Fruit fly (Drosophila melanogaster): ENCODE data around the gene Smox.
A peak's percentile ranks its signal among the peaks of the same experiment; 100 is the strongest.

Smox gene

dm6 chrX:8178165-8178955 lies 36.3 kb upstream of the Smox start, which contains the start of gene sdt (continued):
- no peak for TF ChIP-seq Blimp-1 (GFP tag; optimal IDR thresholded peaks at IDR 0.05)
- no peak for TF ChIP-seq CG8632 (GFP tag; optimal IDR thresholded peaks at IDR 0.05)
- TF ChIP-seq CG6854 (GFP tag; optimal IDR thresholded peaks at IDR 0.05), result no peak
- TF ChIP-seq salr (GFP tag; optimal IDR thresholded peaks at IDR 0.05), result no peak
- no peak for TF ChIP-seq CG4318 (GFP tag; optimal IDR thresholded peaks at IDR 0.05)
- TF ChIP-seq topi (GFP tag; optimal IDR thresholded peaks at IDR 0.05), result no peak
- TF ChIP-seq dsx (GFP tag; optimal IDR thresholded peaks at IDR 0.05; ENCODE audit: poor library complexity, severe bottlenecking), result peak; percentile 10
- TF ChIP-seq eg (GFP tag; IDR thresholded peaks at IDR 0.05), result no peak
- TF ChIP-seq Eip78C (GFP tag), result peak; percentile 75
- no peak for TF ChIP-seq lz (GFP tag; optimal IDR thresholded peaks at IDR 0.05)
- TF ChIP-seq CG11294 (GFP tag; IDR thresholded peaks at IDR 0.05), result no peak
- no peak for TF ChIP-seq CG10631 (GFP tag; optimal IDR thresholded peaks at IDR 0.05)
- TF ChIP-seq CG8119 (GFP tag; IDR thresholded peaks at IDR 0.05), result no peak
- no peak for TF ChIP-seq CG1621 (tag; optimal IDR thresholded peaks at IDR 0.05)
- TF ChIP-seq Ets96B (tag; optimal IDR thresholded peaks at IDR 0.05), result no peak
- TF ChIP-seq net (GFP tag; optimal IDR thresholded peaks at IDR 0.05), result peak; percentile 11
- no peak for TF ChIP-seq CG15336 (GFP tag; IDR thresholded peaks at IDR 0.05)
- TF ChIP-seq Sox15 (GFP tag; optimal IDR thresholded peaks at IDR 0.05), result no peak
- no peak for TF ChIP-seq CG6792 (GFP tag; optimal IDR thresholded peaks at IDR 0.05)

- TF ChIP-seq CG7368 (GFP tag; optimal IDR thresholded peaks at IDR 0.05) (peak; percentile 65), esn (GFP tag; optimal IDR thresholded peaks at IDR 0.05) (no peak), CG32006 (GFP tag; optimal IDR thresholded peaks at IDR 0.05) (no peak), CG8119 (GFP tag; IDR thresholded peaks at IDR 0.05) (no peak)
These were observed 35.7 kb upstream of the Smox start for dm6 chrX:8177742-8178141.

- no peak for TF ChIP-seq CG8319 (GFP tag; optimal IDR thresholded peaks at IDR 0.05)
- no peak for TF ChIP-seq Sox102F (GFP tag; optimal IDR thresholded peaks at IDR 0.05)
- peak; percentile 60 for TF ChIP-seq svp (GFP tag)
These were observed 34.9 kb upstream of the Smox start, which contains the start of gene slpr for dm6 chrX:8177030-8177349. Gene slpr (minus strand): TSS chrX:8177185.

- TF ChIP-seq CG32006 (GFP tag; optimal IDR thresholded peaks at IDR 0.05) (peak; percentile 8), Eip78C (GFP tag) (peak; percentile 56), spab (GFP tag; optimal IDR thresholded peaks at IDR 0.05) (peak; percentile 33), topi (GFP tag; optimal IDR thresholded peaks at IDR 0.05) (no peak), Ets96B (tag; optimal IDR thresholded peaks at IDR 0.05) (no peak), CG6276 (GFP tag; optimal IDR thresholded peaks at IDR 0.05) (peak; percentile 38), CG9139 (GFP tag; optimal IDR thresholded peaks at IDR 0.05) (peak; percentile 38), Eip93F (GFP tag; optimal IDR thresholded peaks at IDR 0.05) (no peak), fd85E (GFP tag; optimal IDR thresholded peaks at IDR 0.05) (no peak), Eip75B (GFP tag; optimal IDR thresholded peaks at IDR 0.05) (no peak), CG15336 (GFP tag; IDR thresholded peaks at IDR 0.05) (0 out of 2 replicates have a peak, but pooled peaks have one; percentile 19), dsx (GFP tag; optimal IDR thresholded peaks at IDR 0.05; ENCODE audit: poor library complexity, severe bottlenecking) (no peak), CG11902 (GFP tag; optimal IDR thresholded peaks at IDR 0.05) (no peak), CG11294 (GFP tag; IDR thresholded peaks at IDR 0.05) (no peak), CG6808 (GFP tag; optimal IDR thresholded peaks at IDR 0.05) (peak; percentile 73), Sox14 (GFP tag; optimal IDR thresholded peaks at IDR 0.05) (peak; percentile 16), CG3032 (tag; optimal IDR thresholded peaks at IDR 0.05) (peak; percentile 54), ss (GFP tag; optimal IDR thresholded peaks at IDR 0.05) (peak; percentile 52 to 58), Sox15 (GFP tag; optimal IDR thresholded peaks at IDR 0.05) (no peak), CG1621 (tag; optimal IDR thresholded peaks at IDR 0.05) (peak; percentile 66), CG6163 (GFP tag; IDR thresholded peaks at IDR 0.05) (peak; percentile 26; the same call in 1 of the 3 replicates), CG7368 (GFP tag; optimal IDR thresholded peaks at IDR 0.05) (no peak), achi (GFP tag; optimal IDR thresholded peaks at IDR 0.05) (no peak), CG8119 (GFP tag; IDR thresholded peaks at IDR 0.05) (peak; percentile 46; the same call in 1 of the 3 replicates), Hr38 (GFP tag; optimal IDR thresholded peaks at IDR 0.05) (no peak), CG16779 (tag; optimal IDR thresholded peaks at IDR 0.05) (no peak)
These were observed 34.4 kb upstream of the Smox start for dm6 chrX:8176291-8177029.

Data from whole organism, prepupa.